Fruit fly (Drosophila melanogaster): ENCODE measurements around the gene Tgs1.
A peak's percentile ranks its signal among the peaks of the same experiment; 100 is the strongest.

Tgs1 gene

dm6 chr3R:18220211-18220749, 35.0 kb upstream of the Tgs1 start, which contains the start of the genes CG7988 and CG7183 (continued):
- TF ChIP-seq pfk (GFP tag; optimal IDR thresholded peaks at IDR 0.05) (no peak), chn (GFP tag; optimal IDR thresholded peaks at IDR 0.05) (peak; percentile 96), CG8359 (GFP tag; optimal IDR thresholded peaks at IDR 0.05; ENCODE audit: borderline replicate concordance) (peak; percentile 80), CG14050 (GFP tag; IDR thresholded peaks at IDR 0.05) (peak; percentile 96), slp2 (GFP tag; optimal IDR thresholded peaks at IDR 0.05) (peak; percentile 86), CG8089 (GFP tag; optimal IDR thresholded peaks at IDR 0.05) (peak; percentile 94), CG18599 (GFP tag; optimal IDR thresholded peaks at IDR 0.05) (peak; percentile 96), Oaz (GFP tag; IDR thresholded peaks at IDR 0.05) (peak; percentile 95), Dad (GFP tag; optimal IDR thresholded peaks at IDR 0.05) (peak; percentile 92), Hand (GFP tag; optimal IDR thresholded peaks at IDR 0.05) (peak; percentile 87), YL-1 (GFP tag; optimal IDR thresholded peaks at IDR 0.05) (peak; percentile 92), Taf1 (GFP tag; IDR thresholded peaks at IDR 0.05) (peak; percentile 92), vfl (GFP tag; optimal IDR thresholded peaks at IDR 0.05) (peak; percentile 91), lola (GFP tag; optimal IDR thresholded peaks at IDR 0.05) (peak in 1 of 3 experiments; percentile 99), CG12391 (tag; optimal IDR thresholded peaks at IDR 0.05) (peak; percentile 100), CG13775 (GFP tag; optimal IDR thresholded peaks at IDR 0.05) (peak; percentile 98), Atf3 (GFP tag; optimal IDR thresholded peaks at IDR 0.05) (peak; percentile 95), Atf6 (GFP tag; IDR thresholded peaks at IDR 0.05) (peak; percentile 97), CG17802 (tag; optimal IDR thresholded peaks at IDR 0.05) (peak; percentile 86), crol (GFP tag; IDR thresholded peaks at IDR 0.05) (peak; percentile 72), amos (GFP tag; IDR thresholded peaks at IDR 0.05; ENCODE audit: partially characterized antibody) (no peak), slbo (GFP tag; IDR thresholded peaks at IDR 0.05) (peak; percentile 99), crp (GFP tag; optimal IDR thresholded peaks at IDR 0.05) (peak; percentile 98), wdn (GFP tag; IDR thresholded peaks at IDR 0.05) (peak; percentile 96), ac (GFP tag; optimal IDR thresholded peaks at IDR 0.05) (peak; percentile 79), HmgD (GFP tag; optimal IDR thresholded peaks at IDR 0.05) (peak; percentile 31), CG4707 (GFP tag; optimal IDR thresholded peaks at IDR 0.05) (peak; percentile 89), scrt (GFP tag; optimal IDR thresholded peaks at IDR 0.05) (peak; percentile 89), CG9876 (GFP tag; optimal IDR thresholded peaks at IDR 0.05) (peak; percentile 89), CG12659 (GFP tag; optimal IDR thresholded peaks at IDR 0.05) (peak; percentile 98), Xrp1 (GFP tag; IDR thresholded peaks at IDR 0.05) (peak; percentile 99), CG14710 (tag; optimal IDR thresholded peaks at IDR 0.05) (peak; percentile 98), MESR4 (GFP tag; optimal IDR thresholded peaks at IDR 0.05) (peak; percentile 56), CG1529 (GFP tag; optimal IDR thresholded peaks at IDR 0.05) (peak; percentile 94), pros (GFP tag; optimal IDR thresholded peaks at IDR 0.05) (peak; percentile 47), CG12071 (GFP tag; optimal IDR thresholded peaks at IDR 0.05) (peak; percentile 83), chm (GFP tag; IDR thresholded peaks at IDR 0.05) (peak; percentile 97), NfI (GFP tag; optimal IDR thresholded peaks at IDR 0.05) (peak; percentile 97), CG7556 (GFP tag; optimal IDR thresholded peaks at IDR 0.05) (peak; percentile 97), CG14014 (GFP tag; IDR thresholded peaks at IDR 0.05) (peak; percentile 97), C15 (GFP tag; IDR thresholded peaks at IDR 0.05) (peak; percentile 96), cg (GFP tag; optimal IDR thresholded peaks at IDR 0.05) (no peak), ken (GFP tag; IDR thresholded peaks at IDR 0.05) (peak; percentile 96), jumu (GFP tag; optimal IDR thresholded peaks at IDR 0.05) (peak; percentile 93), en (GFP tag; optimal IDR thresholded peaks at IDR 0.05) (peak; percentile 85), Ptx1 (GFP tag; IDR thresholded peaks at IDR 0.05) (peak; percentile 100), odd (GFP tag; optimal IDR thresholded peaks at IDR 0.05) (no peak), exex (tag; optimal IDR thresholded peaks at IDR 0.05) (peak; percentile 82), tin (GFP tag; optimal IDR thresholded peaks at IDR 0.05) (peak; percentile 97)
